Fruit fly (Drosophila melanogaster): ENCODE data around the gene CG1316.

Gene CG1316

dm6 chr3L:4239442-4240322 is 44.0 kb upstream of the CG1316 start, which contains the start of gene Sqor (continued):
- TF ChIP-seq CG14860 (GFP tag; IDR thresholded peaks at IDR 0.05; ENCODE audit: partially characterized antibody) (no peak), oc (tag; optimal IDR thresholded peaks at IDR 0.05) (peak; percentile 83), wek (GFP tag; optimal IDR thresholded peaks at IDR 0.05) (peak; percentile 58), CG13296 (GFP tag; optimal IDR thresholded peaks at IDR 0.05) (peak; percentile 93), zen (tag; optimal IDR thresholded peaks at IDR 0.05) (no peak), tup (GFP tag; optimal IDR thresholded peaks at IDR 0.05) (peak; percentile 76), unc-4 (GFP tag; IDR thresholded peaks at IDR 0.05; ENCODE audit: partially characterized antibody) (0 out of 2 replicates have a peak, but pooled peaks have one; percentile 19), CG14014 (GFP tag; IDR thresholded peaks at IDR 0.05) (peak; percentile 80), CG1647 (GFP tag; optimal IDR thresholded peaks at IDR 0.05) (peak; percentile 71), dm (GFP tag; optimal IDR thresholded peaks at IDR 0.05) (peak; percentile 74), CG1233 (GFP tag; optimal IDR thresholded peaks at IDR 0.05) (peak; percentile 83), CG34224 (GFP tag; IDR thresholded peaks at IDR 0.05; ENCODE audit: partially characterized antibody) (no peak), Xrp1 (GFP tag; IDR thresholded peaks at IDR 0.05) (peak; percentile 31; the same call in 1 of the 2 replicates), CG43689 (GFP tag; IDR thresholded peaks at IDR 0.05) (no peak; the same call in 1 of the 2 replicates), peb (GFP tag; IDR thresholded peaks at IDR 0.05) (no peak; the same call in none of the 2 replicates), Hr78 (GFP tag; optimal IDR thresholded peaks at IDR 0.05) (peak in 1 of 2 experiments; percentile 50), Eip74EF (GFP tag; optimal IDR thresholded peaks at IDR 0.05) (peak in 1 of 2 experiments; percentile 70), CG4854 (GFP tag; optimal IDR thresholded peaks at IDR 0.05) (peak; percentile 81), CG12219 (GFP tag; optimal IDR thresholded peaks at IDR 0.05) (peak; percentile 81), CG17186 (GFP tag; optimal IDR thresholded peaks at IDR 0.05) (peak; percentile 4), CG12659 (GFP tag; optimal IDR thresholded peaks at IDR 0.05) (peak; percentile 91), bigmax (GFP tag; optimal IDR thresholded peaks at IDR 0.05) (no peak), yki (optimal IDR thresholded peaks at IDR 0.05) (no peak), Dfd (GFP tag; optimal IDR thresholded peaks at IDR 0.05) (no peak), ewg (GFP tag; optimal IDR thresholded peaks at IDR 0.05) (peak; percentile 55), CG12769 (tag; optimal IDR thresholded peaks at IDR 0.05) (peak; percentile 90), B-H2 (GFP tag; optimal IDR thresholded peaks at IDR 0.05) (peak; percentile 78), pb (GFP tag; optimal IDR thresholded peaks at IDR 0.05) (peak; percentile 88), sr (GFP tag; IDR thresholded peaks at IDR 0.05) (peak; percentile 61; the same call in 2 of the 3 replicates), gsb-n (tag; optimal IDR thresholded peaks at IDR 0.05) (peak; percentile 25), CG18599 (GFP tag; optimal IDR thresholded peaks at IDR 0.05) (peak; percentile 88), pan (optimal IDR thresholded peaks at IDR 0.05) (no peak), pan (GFP tag; optimal IDR thresholded peaks at IDR 0.05 in 1 of 2, IDR thresholded peaks at IDR 0.05 in 1 of 2) (peak in 1 of 2 experiments; percentile 82), gcm (GFP tag; optimal IDR thresholded peaks at IDR 0.05) (peak; percentile 68), fd96Cb (tag; optimal IDR thresholded peaks at IDR 0.05) (peak; percentile 73), Ssrp (tag; optimal IDR thresholded peaks at IDR 0.05) (peak; percentile 79), Trl (optimal IDR thresholded peaks at IDR 0.05) (no peak), Trl (GFP tag; optimal IDR thresholded peaks at IDR 0.05) (peak; percentile 92), CG30403 (GFP tag; optimal IDR thresholded peaks at IDR 0.05) (peak; percentile 91), sc (optimal IDR thresholded peaks at IDR 0.05) (no peak), sc (GFP tag; optimal IDR thresholded peaks at IDR 0.05) (no peak), gce (GFP tag; IDR thresholded peaks at IDR 0.05) (peak; percentile 55; the same call in 1 of the 3 replicates), CG14441 (GFP tag; IDR thresholded peaks at IDR 0.05) (peak; percentile 80), wdn (GFP tag; IDR thresholded peaks at IDR 0.05) (peak; percentile 70), gro (GFP tag; optimal IDR thresholded peaks at IDR 0.05) (peak; percentile 91), trh (GFP tag; optimal IDR thresholded peaks at IDR 0.05) (peak; percentile 79), dan (GFP tag; IDR thresholded peaks at IDR 0.05) (no peak), ken (GFP tag; IDR thresholded peaks at IDR 0.05) (peak; percentile 57)
